Fruit fly (Drosophila melanogaster): ENCODE results near the gene CG7377.

dm6 chr3L:11599255-11599654 lies 9.8 kb downstream of the CG7377 start:
- peak; percentile 52 for TF ChIP-seq EcR (GFP tag; optimal IDR thresholded peaks at IDR 0.05)
- TF ChIP-seq CG14655 (GFP tag; optimal IDR thresholded peaks at IDR 0.05): peak; percentile 18
- TF ChIP-seq Ets98B (GFP tag; IDR thresholded peaks at IDR 0.05): no peak
- TF ChIP-seq CG34367 (tag; optimal IDR thresholded peaks at IDR 0.05): peak; percentile 18
- TF ChIP-seq CG15710 (tag; optimal IDR thresholded peaks at IDR 0.05): peak; percentile 61
- no peak for TF ChIP-seq D1 (tag; optimal IDR thresholded peaks at IDR 0.05)
- TF ChIP-seq CG32121 (GFP tag; IDR thresholded peaks at IDR 0.05): no peak

Data from whole organism, pupa.